Worm (Caenorhabditis elegans) whole organism, L4/young adult: ENCODE measurements around the gene T28F3.5.

ENCODE experiments used
- W03F9.2 ChIP-seq: fragments of 150-350 bp; optimal IDR thresholded peaks from 2 replicates; lab custom pipeline; 2014; ENCODE audit warnings: missing biosample characterization, missing genetic modification characterization
- dao-5 ChIP-seq: sonication (generic microtip); optimal IDR thresholded peaks from 2 replicates; lab custom pipeline; 2016; ENCODE audit warnings: missing genotype, missing genetic modification characterization, moderate library complexity, missing compliant biosample characterization
- him-1 ChIP-seq: sonication (generic microtip); optimal IDR thresholded peaks from 2 replicates; lab custom pipeline; 2016; ENCODE audit warnings: missing genotype, missing genetic modification reagents, missing genetic modification characterization, missing compliant biosample characterization

- TF ChIP-seq him-1 (tag; lab: Kevin White, UChicago) (no peak), W03F9.2 (no peak), dao-5 (no peak)
Observed at ce11 chrIV:17262385-17262784, 32.2 kb upstream of the T28F3.5 start, which contains the start of gene ZK550.6.
